Worm (Caenorhabditis elegans) whole organism, midembryonic: ENCODE results near the gene srx-13.
A peak's percentile ranks its signal among the peaks of the same experiment; 100 is the strongest.

Experiments used
- T22C8.4 ChIP-seq: fragments of 200-800 bp; sonication (Bioruptor generic); IDR thresholded peaks from 2 replicates; pipeline ENCODE4 v1.3.6; 2022; ENCODE audit warnings: missing genetic modification characterization, missing compliant biosample characterization
- cog-1 ChIP-seq: sonication (generic microtip); optimal IDR thresholded peaks from 2 replicates; lab custom pipeline; 2016; ENCODE audit warnings: missing genetic modification characterization, missing compliant biosample characterization
- flt-1 ChIP-seq: fragments of 200-800 bp; sonication (Bioruptor generic); IDR thresholded peaks from 2 replicates; pipeline ENCODE4 v1.3.6; 2022; ENCODE audit warnings: missing genetic modification characterization, missing compliant biosample characterization
- klf-2 ChIP-seq: fragments of 200-800 bp; sonication (Bioruptor generic); conservative IDR thresholded peaks from 2 replicates; pipeline ENCODE4 v1.3.6; 2022; ENCODE audit warnings: missing genetic modification reagents, missing genetic modification characterization, missing compliant biosample characterization
- med-1 ChIP-seq: sonication (generic microtip); optimal IDR thresholded peaks from 2 replicates; lab custom pipeline; 2017; ENCODE audit warnings: missing genetic modification characterization, mild to moderate bottlenecking, missing compliant biosample characterization, antibody characterized with exemption, missing genetic modification reagents; ENCODE audit not compliant: insufficient read depth
- ref-1 ChIP-seq: fragments of 200-800 bp; sonication (Bioruptor generic); conservative IDR thresholded peaks from 2 replicates; pipeline ENCODE4 v1.3.6; 2022; ENCODE audit warnings: missing genetic modification reagents, missing genetic modification characterization, missing compliant biosample characterization
- tab-1 ChIP-seq: fragments of 200-800 bp; sonication (Bioruptor generic); IDR thresholded peaks from 2 replicates; pipeline ENCODE4 v1.3.6; 2022; ENCODE audit warnings: missing genetic modification characterization, missing compliant biosample characterization
- ztf-23 ChIP-seq: fragments of 200-800 bp; sonication (Bioruptor generic); IDR thresholded peaks from 2 replicates; pipeline ENCODE4 v1.3.6; 2022; ENCODE audit warnings: missing genetic modification reagents, missing genetic modification characterization, missing compliant biosample characterization
- ztf-29 ChIP-seq: fragments of 200-800 bp; sonication (Bioruptor generic); IDR thresholded peaks from 2 replicates; pipeline ENCODE4 v1.3.6; 2022; ENCODE audit warnings: missing genetic modification reagents, missing genetic modification characterization, missing compliant biosample characterization

Gene srx-13

ce11 chrIV:1105104-1105503, 13.4 kb downstream of the srx-13 start:
- no peak for TF ChIP-seq med-1 (GFP tag; lab: Kevin White, UChicago)
- TF ChIP-seq ref-1 (GFP tag; lab: Robert Waterston, UW): no peak
- TF ChIP-seq ztf-29: no peak
- no peak for TF ChIP-seq cog-1 (tag; lab: Kevin White, UChicago)
- no peak for TF ChIP-seq klf-2 (GFP tag; lab: Robert Waterston, UW)
- TF ChIP-seq tab-1: no peak
- TF ChIP-seq ztf-23 (GFP tag; lab: Robert Waterston, UW): no peak
- TF ChIP-seq flt-1 (GFP tag; lab: Robert Waterston, UW): no peak
- TF ChIP-seq T22C8.4 (GFP tag; lab: Robert Waterston, UW): no peak

- TF ChIP-seq T22C8.4 (GFP tag; lab: Robert Waterston, UW): no peak
- no peak for TF ChIP-seq flt-1 (GFP tag; lab: Robert Waterston, UW)
- TF ChIP-seq ztf-23 (GFP tag; lab: Robert Waterston, UW): no peak
- no peak for TF ChIP-seq cog-1 (tag; lab: Kevin White, UChicago)
- TF ChIP-seq tab-1: no peak
- TF ChIP-seq klf-2 (GFP tag; lab: Robert Waterston, UW): no peak
- no peak for TF ChIP-seq ref-1 (GFP tag; lab: Robert Waterston, UW)
- TF ChIP-seq med-1 (GFP tag; lab: Kevin White, UChicago): no peak
- TF ChIP-seq ztf-29: no peak
These were observed 13.9 kb downstream of the srx-13 start, which contains the start of the genes C44B12.9 and C44B12.3 for ce11 chrIV:1104518-1104917. C44B12.9 (minus strand) TSS chrIV:1104618. C44B12.3 (plus strand) TSS chrIV:1104766.

- no peak for TF ChIP-seq T22C8.4 (GFP tag; lab: Robert Waterston, UW)
- TF ChIP-seq ztf-23 (GFP tag; lab: Robert Waterston, UW): no peak
- TF ChIP-seq ref-1 (GFP tag; lab: Robert Waterston, UW): no peak
- TF ChIP-seq flt-1 (GFP tag; lab: Robert Waterston, UW): no peak
- no peak for TF ChIP-seq med-1 (GFP tag; lab: Kevin White, UChicago)
- TF ChIP-seq tab-1: no peak
- TF ChIP-seq klf-2 (GFP tag; lab: Robert Waterston, UW): no peak
- no peak for TF ChIP-seq cog-1 (tag; lab: Kevin White, UChicago)
- TF ChIP-seq ztf-29: no peak
These were observed 21.3 kb downstream of the srx-13 start, which contains the start of gene cox-18 for ce11 chrIV:1097153-1097552. cox-18 (plus strand) TSS chrIV:1097453.

ce11 chrIV:1096154-1096553, 22.3 kb downstream of the srx-13 start:
- TF ChIP-seq T22C8.4 (GFP tag; lab: Robert Waterston, UW) (no peak), flt-1 (GFP tag; lab: Robert Waterston, UW) (no peak), med-1 (GFP tag; lab: Kevin White, UChicago) (no peak), klf-2 (GFP tag; lab: Robert Waterston, UW) (no peak), ref-1 (GFP tag; lab: Robert Waterston, UW) (no peak), ztf-23 (GFP tag; lab: Robert Waterston, UW) (no peak), ztf-29 (no peak), tab-1 (no peak), cog-1 (tag; lab: Kevin White, UChicago) (no peak)

ce11 chrIV:1093870-1094564, 24.4 kb downstream of the srx-13 start, which contains the start of the genes cct-8 and Y55F3AR.2:
cct-8 (minus strand) TSS chrIV:1093920.
Y55F3AR.2 (plus strand) TSS chrIV:1094541.
- TF ChIP-seq T22C8.4 (GFP tag; lab: Robert Waterston, UW) (peak; percentile 55; the same call in 1 of the 2 replicates), med-1 (GFP tag; lab: Kevin White, UChicago) (no peak), klf-2 (GFP tag; lab: Robert Waterston, UW) (peak; percentile 52; the same call in 1 of the 2 replicates), ztf-29 (no peak), tab-1 (no peak), flt-1 (GFP tag; lab: Robert Waterston, UW) (peak; percentile 81), ztf-23 (GFP tag; lab: Robert Waterston, UW) (peak; percentile 92), cog-1 (tag; lab: Kevin White, UChicago) (peak; percentile 88)

- TF ChIP-seq cog-1 (tag; lab: Kevin White, UChicago): no peak
- no peak for TF ChIP-seq ref-1 (GFP tag; lab: Robert Waterston, UW)
- no peak for TF ChIP-seq med-1 (GFP tag; lab: Kevin White, UChicago)
- no peak for TF ChIP-seq tab-1
- TF ChIP-seq klf-2 (GFP tag; lab: Robert Waterston, UW): no peak
- no peak for TF ChIP-seq T22C8.4 (GFP tag; lab: Robert Waterston, UW)
- TF ChIP-seq flt-1 (GFP tag; lab: Robert Waterston, UW): no peak
- TF ChIP-seq ztf-29: no peak
- TF ChIP-seq ztf-23 (GFP tag; lab: Robert Waterston, UW): no peak
These were observed 31.6 kb downstream of the srx-13 start, which contains the start of gene csn-4 for ce11 chrIV:1086913-1087312. csn-4 (minus strand) TSS chrIV:1087013.

ce11 chrIV:1075484-1075883, 43.0 kb downstream of the srx-13 start:
- TF ChIP-seq cog-1 (tag; lab: Kevin White, UChicago) (no peak), tab-1 (no peak), klf-2 (GFP tag; lab: Robert Waterston, UW) (no peak), ref-1 (GFP tag; lab: Robert Waterston, UW) (no peak), flt-1 (GFP tag; lab: Robert Waterston, UW) (no peak), ztf-23 (GFP tag; lab: Robert Waterston, UW) (no peak), T22C8.4 (GFP tag; lab: Robert Waterston, UW) (no peak), ztf-29 (no peak), med-1 (GFP tag; lab: Kevin White, UChicago) (no peak)

- TF ChIP-seq med-1 (GFP tag; lab: Kevin White, UChicago) (no peak), klf-2 (GFP tag; lab: Robert Waterston, UW) (no peak), flt-1 (GFP tag; lab: Robert Waterston, UW) (no peak), tab-1 (no peak), ztf-29 (no peak), ref-1 (GFP tag; lab: Robert Waterston, UW) (no peak), cog-1 (tag; lab: Kevin White, UChicago) (no peak), T22C8.4 (GFP tag; lab: Robert Waterston, UW) (no peak), ztf-23 (GFP tag; lab: Robert Waterston, UW) (no peak)
These were observed 44.4 kb downstream of the srx-13 start for ce11 chrIV:1074069-1074468.
